Fruit fly (Drosophila melanogaster): Measurements from ENCODE around the gene CG7606.

Gene CG7606

DNA sequence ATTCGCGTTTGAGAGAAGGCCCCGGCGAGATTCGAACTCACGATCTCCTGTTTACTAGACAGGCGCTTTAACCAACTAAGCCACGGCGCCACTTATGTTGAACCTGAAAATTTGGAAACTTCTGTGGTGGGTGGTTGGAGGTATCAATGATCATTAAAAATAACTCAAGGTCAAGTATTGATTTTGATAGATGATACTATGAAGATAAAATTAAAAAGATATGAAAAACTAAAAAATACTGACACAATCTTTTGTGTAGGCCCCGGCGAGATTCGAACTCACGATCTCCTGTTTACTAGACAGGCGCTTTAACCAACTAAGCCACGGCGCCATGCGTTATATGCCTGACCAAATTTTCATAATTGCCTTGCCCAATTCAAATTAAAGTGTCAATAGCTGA is 28.2 kb downstream of the CG7606 start (continued):
- TF ChIP-seq chinmo (GFP tag; IDR thresholded peaks at IDR 0.05; ENCODE audit: partially characterized antibody) (peak; percentile 56; the same call in 1 of the 4 replicates), exex (tag; optimal IDR thresholded peaks at IDR 0.05) (peak; percentile 59), ind (GFP tag; optimal IDR thresholded peaks at IDR 0.05) (no peak), CG6791 (GFP tag; IDR thresholded peaks at IDR 0.05; ENCODE audit: partially characterized antibody) (peak; percentile 87), ems (GFP tag; optimal IDR thresholded peaks at IDR 0.05) (no peak), CG4854 (GFP tag; optimal IDR thresholded peaks at IDR 0.05) (no peak), mld (GFP tag; IDR thresholded peaks at IDR 0.05; ENCODE audit: partially characterized antibody) (peak; percentile 81), CG34224 (GFP tag; IDR thresholded peaks at IDR 0.05; ENCODE audit: partially characterized antibody) (peak; percentile 29; the same call in 2 of the 3 replicates), tx (GFP tag; optimal IDR thresholded peaks at IDR 0.05) (no peak), bowl (GFP tag; IDR thresholded peaks at IDR 0.05) (no peak), corto (GFP tag; optimal IDR thresholded peaks at IDR 0.05) (no peak), Scr (GFP tag; IDR thresholded peaks at IDR 0.05; ENCODE audit: partially characterized antibody) (peak; percentile 74), Opbp (GFP tag; IDR thresholded peaks at IDR 0.05; ENCODE audit: partially characterized antibody) (peak; percentile 78; the same call in 2 of the 3 replicates), maf-S (GFP tag; optimal IDR thresholded peaks at IDR 0.05) (no peak), CG1024 (GFP tag; IDR thresholded peaks at IDR 0.05) (no peak), h (optimal IDR thresholded peaks at IDR 0.05) (no peak), knrl (GFP tag; IDR thresholded peaks at IDR 0.05; ENCODE audit: partially characterized antibody) (peak; percentile 60; the same call in 1 of the 3 replicates), Optix (GFP tag; IDR thresholded peaks at IDR 0.05) (no peak), CG16813 (GFP tag; IDR thresholded peaks at IDR 0.05; ENCODE audit: partially characterized antibody) (peak; percentile 85), Bdp1 (GFP tag; optimal IDR thresholded peaks at IDR 0.05) (peak; percentile 99), nerfin-2 (GFP tag; IDR thresholded peaks at IDR 0.05; ENCODE audit: partially characterized antibody) (peak; percentile 82), CG9609 (GFP tag; optimal IDR thresholded peaks at IDR 0.05) (no peak), trem (tag; optimal IDR thresholded peaks at IDR 0.05) (no peak), CG32772 (GFP tag; IDR thresholded peaks at IDR 0.05) (no peak), sna (GFP tag; IDR thresholded peaks at IDR 0.05; ENCODE audit: partially characterized antibody) (peak; percentile 61; the same call in 1 of the 2 replicates), Eip74EF (GFP tag; optimal IDR thresholded peaks at IDR 0.05) (peak in 1 of 2 experiments; percentile 11)

DNA sequence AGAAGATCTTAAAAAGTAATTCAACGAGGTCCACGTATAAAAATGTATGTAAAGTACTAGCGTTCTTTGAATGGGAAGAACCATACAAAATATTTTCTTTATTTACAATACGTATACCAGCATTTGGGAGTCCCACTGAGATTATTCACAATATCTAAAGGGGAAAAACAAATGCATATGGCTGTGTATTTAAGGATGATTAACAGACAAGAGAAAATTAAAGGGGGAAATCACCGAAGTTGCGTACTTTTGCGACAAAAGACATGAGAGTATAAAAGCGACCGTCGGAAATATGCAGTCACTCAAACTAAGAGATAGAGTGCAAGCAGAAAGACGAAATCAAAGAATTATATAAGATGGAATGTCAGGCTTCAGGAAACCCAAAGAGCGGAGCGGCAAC is 28.6 kb downstream of the CG7606 start, which contains the start of gene AttD:
Gene AttD (plus strand): TSS at position 301 of the 400 bp plus-strand sequence.
- no peak for TF ChIP-seq CG13624 (GFP tag; optimal IDR thresholded peaks at IDR 0.05)
- TF ChIP-seq CG7372 (GFP tag; IDR thresholded peaks at IDR 0.05): no peak
- no peak for TF ChIP-seq CG7271 (tag; optimal IDR thresholded peaks at IDR 0.05)
- TF ChIP-seq C15 (GFP tag; IDR thresholded peaks at IDR 0.05): no peak
- no peak for TF ChIP-seq bcd (GFP tag; optimal IDR thresholded peaks at IDR 0.05)
- no peak for TF ChIP-seq lov (optimal IDR thresholded peaks at IDR 0.05)
- TF ChIP-seq lov (GFP tag; IDR thresholded peaks at IDR 0.05): no peak
- no peak for TF ChIP-seq oc (tag; optimal IDR thresholded peaks at IDR 0.05)
- no peak for TF ChIP-seq Mad (GFP tag; optimal IDR thresholded peaks at IDR 0.05)
- TF ChIP-seq hkb (optimal IDR thresholded peaks at IDR 0.05): no peak
- TF ChIP-seq hkb (GFP tag; IDR thresholded peaks at IDR 0.05): no peak
- TF ChIP-seq CG32532 (GFP tag; IDR thresholded peaks at IDR 0.05): no peak
- no peak for TF ChIP-seq CG17359 (tag; optimal IDR thresholded peaks at IDR 0.05)
- TF ChIP-seq CG4820 (GFP tag; optimal IDR thresholded peaks at IDR 0.05): no peak
- no peak for TF ChIP-seq CG14710 (tag; optimal IDR thresholded peaks at IDR 0.05)
- no peak for TF ChIP-seq mam (GFP tag; optimal IDR thresholded peaks at IDR 0.05)
- no peak for TF ChIP-seq ci (GFP tag; IDR thresholded peaks at IDR 0.05)
- no peak for TF ChIP-seq cato (GFP tag; optimal IDR thresholded peaks at IDR 0.05; ENCODE audit: borderline replicate concordance)
- TF ChIP-seq grau (tag; optimal IDR thresholded peaks at IDR 0.05): no peak
- TF ChIP-seq slbo (GFP tag; IDR thresholded peaks at IDR 0.05): no peak
